Worm (Caenorhabditis elegans): ENCODE measurements around the gene C14C6.8.
A peak's percentile ranks its signal among the peaks of the same experiment; 100 is the strongest.

The C14C6.8 gene

DNA sequence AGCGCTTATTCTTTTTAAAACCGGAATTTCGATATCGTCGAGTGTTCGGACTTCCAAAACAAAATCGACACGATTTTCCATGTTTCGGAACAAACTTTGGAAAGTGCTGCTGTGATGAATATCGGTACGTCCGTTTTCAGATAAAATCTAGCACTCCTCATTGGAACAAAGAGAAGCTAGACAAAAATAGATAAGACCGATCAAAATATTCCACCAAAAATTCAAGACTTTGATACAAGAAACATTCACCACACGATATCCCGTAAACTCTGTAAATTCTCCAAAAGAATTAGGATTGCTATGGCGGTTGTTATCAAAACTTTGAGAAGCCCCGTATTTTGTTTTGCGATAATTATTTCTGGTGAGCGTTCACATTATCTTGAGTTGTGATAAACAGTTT lies 9.8 kb downstream of the C14C6.8 start, which contains the start of gene C14C6.3:
C14C6.3 (plus strand) TSS at position 301 of the 400 bp plus-strand sequence.
- peak in 1 of 2 experiments; percentile 5 for TF ChIP-seq unc-62 (GFP tag; optimal IDR thresholded peaks at IDR 0.05 in 1 of 2)
- TF ChIP-seq unc-62 (tag; optimal IDR thresholded peaks at IDR 0.05), result no peak
- TF ChIP-seq ces-1 (GFP tag; optimal IDR thresholded peaks at IDR 0.05), result no peak

DNA sequence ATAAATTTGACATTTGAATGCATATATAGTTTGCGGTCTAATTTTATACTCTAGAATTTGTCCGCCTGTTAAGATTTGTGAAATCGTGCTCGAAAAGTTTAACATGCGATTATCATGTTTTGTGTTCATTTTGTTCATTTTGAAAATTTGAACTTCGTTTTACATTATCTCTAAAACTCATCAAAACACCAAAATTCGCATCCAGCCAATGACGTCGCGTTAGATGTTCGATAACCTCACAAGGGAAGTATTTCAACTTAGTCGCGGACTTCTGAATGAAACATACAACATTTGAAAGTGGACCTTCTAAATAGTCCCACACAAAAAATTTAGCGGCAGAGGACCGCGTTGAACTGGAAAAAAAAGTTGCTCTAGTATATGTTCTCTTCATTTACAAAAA lies 11.5 kb downstream of the C14C6.8 start:
- TF ChIP-seq ama-1 (optimal IDR thresholded peaks at IDR 0.05) (no peak), hif-1 (tag; optimal IDR thresholded peaks at IDR 0.05) (no peak), spr-1 (tag; optimal IDR thresholded peaks at IDR 0.05) (no peak), vab-7 (GFP tag; IDR thresholded peaks at IDR 0.05) (no peak), php-3 (GFP tag; IDR thresholded peaks at IDR 0.05) (no peak)

DNA sequence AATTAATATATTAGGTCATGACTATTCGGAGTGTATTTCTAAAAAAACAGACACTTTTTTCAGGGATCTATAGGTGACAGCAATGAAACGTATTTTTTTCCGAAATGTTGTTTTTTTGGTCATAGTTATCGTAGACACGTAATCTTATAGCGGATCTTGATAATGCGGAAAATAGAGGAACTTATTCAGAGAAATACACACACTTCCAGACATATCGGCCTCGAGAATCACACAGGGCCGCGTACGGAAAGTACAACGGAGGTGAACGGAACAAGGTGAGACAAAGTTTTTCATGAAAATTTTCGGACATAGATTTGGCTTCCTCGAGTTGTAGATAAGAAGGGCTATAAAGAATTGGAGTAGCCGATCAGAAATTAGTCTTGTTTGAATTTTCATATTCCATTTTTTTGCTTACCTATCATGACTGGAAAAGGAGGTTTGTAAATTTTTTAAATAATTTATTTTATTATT lies 13.9 kb downstream of the C14C6.8 start, which contains the start of gene nhr-155:
nhr-155 (plus strand) TSS at position 421 of the 471 bp plus-strand sequence.
- TF ChIP-seq daf-12 (tag; optimal IDR thresholded peaks at IDR 0.05) (no peak), Y48G9A.11 (GFP tag; IDR thresholded peaks at IDR 0.05) (no peak), fos-1 (tag; optimal IDR thresholded peaks at IDR 0.05) (no peak), dve-1 (tag; optimal IDR thresholded peaks at IDR 0.05; ENCODE audit: insufficient read depth) (no peak), zfp-2 (tag; optimal IDR thresholded peaks at IDR 0.05) (no peak), nhr-76 (tag; optimal IDR thresholded peaks at IDR 0.05) (no peak), D1046.2 (GFP tag; IDR thresholded peaks at IDR 0.05) (no peak), dpl-1 (GFP tag; optimal IDR thresholded peaks at IDR 0.05) (no peak), nhr-10 (tag; optimal IDR thresholded peaks at IDR 0.05) (no peak), F49E8.2 (tag; optimal IDR thresholded peaks at IDR 0.05; ENCODE audit: borderline replicate concordance) (no peak), dmd-6 (GFP tag; IDR thresholded peaks at IDR 0.05) (no peak), php-3 (GFP tag; IDR thresholded peaks at IDR 0.05) (no peak), unc-62 (GFP tag; optimal IDR thresholded peaks at IDR 0.05 in 1 of 2) (no peak), unc-62 (tag; optimal IDR thresholded peaks at IDR 0.05) (no peak), unc-130 (GFP tag; optimal IDR thresholded peaks at IDR 0.05) (no peak)

DNA sequence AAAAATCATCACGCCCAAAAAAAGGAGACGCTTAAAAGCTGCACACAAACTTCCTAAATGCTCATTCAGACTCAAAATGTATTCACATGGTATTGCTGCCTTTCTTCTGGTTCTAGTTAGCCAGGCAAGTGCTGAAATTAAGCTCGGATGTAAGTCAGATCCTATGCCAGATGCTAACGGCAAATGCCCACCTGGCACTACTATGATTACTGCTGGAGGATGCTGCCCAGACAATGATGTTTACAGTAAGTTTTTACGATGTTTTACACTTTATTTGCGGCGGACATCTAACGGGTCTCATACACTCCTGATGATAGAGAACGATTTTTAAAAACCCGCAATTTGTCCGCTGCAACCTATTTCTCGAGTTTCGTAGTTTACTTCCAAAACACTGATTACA lies 16.4 kb downstream of the C14C6.8 start, which contains the start of gene C14C6.5:
C14C6.5 (plus strand) TSS at position 58 of the 400 bp plus-strand sequence.
- TF ChIP-seq unc-62 (GFP tag; optimal IDR thresholded peaks at IDR 0.05 in 1 of 2), result peak in 1 of 2 experiments; percentile 93
- no peak for TF ChIP-seq unc-62 (tag; optimal IDR thresholded peaks at IDR 0.05)
- TF ChIP-seq mdl-1 (tag; optimal IDR thresholded peaks at IDR 0.05), result no peak

DNA sequence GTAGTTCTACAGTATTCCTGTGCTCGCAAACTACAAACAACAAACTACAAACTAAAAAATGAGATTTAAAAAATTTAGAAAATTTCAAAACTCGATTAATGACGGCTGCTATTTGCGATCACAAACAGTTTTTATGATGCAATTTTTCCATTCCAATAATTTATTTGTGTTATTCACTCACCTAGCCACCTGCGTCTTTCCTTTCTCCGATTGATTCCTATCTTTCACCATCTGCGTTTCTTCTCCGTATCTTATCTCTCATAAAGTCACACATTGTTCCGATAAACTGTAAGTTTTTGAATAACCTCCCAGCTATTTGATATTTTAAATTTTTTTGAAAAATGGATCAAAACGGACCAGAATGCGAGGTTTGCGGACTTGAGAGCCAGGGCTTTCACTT lies 18.8 kb downstream of the C14C6.8 start, which contains the start of gene nhr-132:
nhr-132 (plus strand) TSS at position 271 of the 400 bp plus-strand sequence.
- peak; percentile 23 for TF ChIP-seq mep-1 (tag; optimal IDR thresholded peaks at IDR 0.05)
- TF ChIP-seq nhr-77 (tag; optimal IDR thresholded peaks at IDR 0.05), result peak; percentile 8
- TF ChIP-seq nhr-28 (tag; optimal IDR thresholded peaks at IDR 0.05), result peak; percentile 77
- peak; percentile 43 for TF ChIP-seq ztf-7 (tag; optimal IDR thresholded peaks at IDR 0.05)
- peak; percentile 61 for TF ChIP-seq dmd-6 (GFP tag; IDR thresholded peaks at IDR 0.05)
- peak; percentile 64 for TF ChIP-seq nhr-102 (tag; optimal IDR thresholded peaks at IDR 0.05)
- TF ChIP-seq mdl-1 (tag; optimal IDR thresholded peaks at IDR 0.05), result peak in 1 of 2 experiments; percentile 25
- TF ChIP-seq Y48G9A.11 (GFP tag; IDR thresholded peaks at IDR 0.05), result no peak
- peak; percentile 43 for TF ChIP-seq hlh-30 (tag; optimal IDR thresholded peaks at IDR 0.05; ENCODE audit: insufficient read depth)
- TF ChIP-seq lsy-2 (tag; optimal IDR thresholded peaks at IDR 0.05), result peak in 1 of 2 experiments; percentile 55
- peak; percentile 25 for TF ChIP-seq mes-2 (tag; optimal IDR thresholded peaks at IDR 0.05; ENCODE audit: poor library complexity, severe bottlenecking)
- 0 out of 2 replicates have a peak, but pooled peaks have one; percentile 8 for TF ChIP-seq lin-1 (GFP tag; IDR thresholded peaks at IDR 0.05)
- peak; percentile 70 for TF ChIP-seq php-3 (GFP tag; IDR thresholded peaks at IDR 0.05)
- peak; percentile 74 for TF ChIP-seq dve-1 (tag; optimal IDR thresholded peaks at IDR 0.05; ENCODE audit: insufficient read depth)
- no peak for TF ChIP-seq rbr-2 (tag; optimal IDR thresholded peaks at IDR 0.05)
- TF ChIP-seq egl-27 (tag; optimal IDR thresholded peaks at IDR 0.05), result no peak
- no peak for TF ChIP-seq daf-16 (GFP tag; optimal IDR thresholded peaks at IDR 0.05)
- TF ChIP-seq daf-16 (tag; optimal IDR thresholded peaks at IDR 0.05), result peak; percentile 80
- TF ChIP-seq hif-1 (tag; optimal IDR thresholded peaks at IDR 0.05), result no peak
- peak; percentile 67 for TF ChIP-seq hlh-11 (tag; optimal IDR thresholded peaks at IDR 0.05)
- TF ChIP-seq zip-2 (tag; optimal IDR thresholded peaks at IDR 0.05), result peak; percentile 0
- TF ChIP-seq skn-1 (tag; optimal IDR thresholded peaks at IDR 0.05), result no peak
- peak; percentile 34 for TF ChIP-seq duxl-1 (tag; optimal IDR thresholded peaks at IDR 0.05; ENCODE audit: poor library complexity)

Data from whole organism, L4 larva.